Worm (Caenorhabditis elegans) whole organism, dauer: ENCODE measurements around the gene R102.3.

ENCODE experiments used
- unc-62 ChIP-seq: sonication (generic microtip); optimal IDR thresholded peaks from 2 replicates; lab custom pipeline; 2017; ENCODE audit warnings: missing biosample characterization, missing genetic modification reagents, missing genetic modification characterization

R102.3 gene

DNA sequence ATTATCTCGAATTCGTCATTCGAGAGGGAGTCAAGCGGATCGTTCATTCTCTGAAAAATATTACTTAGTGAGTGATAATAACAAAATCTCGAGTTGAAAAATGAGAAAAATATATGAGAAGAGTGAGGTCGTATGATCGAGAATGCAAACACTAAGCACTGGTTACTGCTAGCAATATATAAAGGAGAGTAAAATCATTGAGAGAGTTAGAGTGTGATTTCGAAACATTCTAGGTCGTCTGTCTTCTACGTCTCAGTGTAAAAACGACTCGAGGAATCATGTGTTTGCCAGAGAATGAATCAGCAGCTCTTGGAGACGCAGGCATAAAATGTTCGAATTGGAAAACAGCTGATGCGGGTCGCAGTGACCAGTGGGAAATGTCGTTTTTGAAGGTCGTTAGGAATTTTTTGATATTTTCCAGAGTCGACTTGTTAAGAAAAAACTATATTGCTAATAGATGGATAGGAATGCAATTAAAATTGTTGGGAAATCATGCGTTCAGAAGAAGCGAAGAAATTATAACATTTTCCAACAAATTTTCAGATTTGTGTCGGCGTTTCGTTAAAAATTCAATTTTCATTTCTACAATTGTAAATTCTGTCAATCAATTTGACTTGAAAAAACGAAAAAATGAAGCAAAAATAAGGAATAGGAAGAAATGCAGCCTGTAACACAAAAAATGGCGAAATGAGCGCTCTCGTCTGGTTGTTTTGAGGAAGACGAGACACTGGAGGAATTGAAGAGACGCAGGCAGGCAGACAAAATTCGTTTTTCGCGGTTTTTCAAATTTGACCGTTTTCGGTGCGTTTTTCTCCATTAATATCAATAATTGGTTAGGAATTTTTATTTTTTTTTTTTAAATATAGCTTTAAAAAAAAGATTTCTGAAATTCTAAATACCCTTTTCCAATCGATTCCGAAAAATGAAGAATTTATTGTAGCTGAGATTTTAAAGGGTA lies 8.0 kb downstream of the R102.3 start, which contains the start of gene allo-1:
allo-1 (minus strand) TSS at position 51 of the 958 bp plus-strand sequence.
- no peak for TF ChIP-seq unc-62

DNA sequence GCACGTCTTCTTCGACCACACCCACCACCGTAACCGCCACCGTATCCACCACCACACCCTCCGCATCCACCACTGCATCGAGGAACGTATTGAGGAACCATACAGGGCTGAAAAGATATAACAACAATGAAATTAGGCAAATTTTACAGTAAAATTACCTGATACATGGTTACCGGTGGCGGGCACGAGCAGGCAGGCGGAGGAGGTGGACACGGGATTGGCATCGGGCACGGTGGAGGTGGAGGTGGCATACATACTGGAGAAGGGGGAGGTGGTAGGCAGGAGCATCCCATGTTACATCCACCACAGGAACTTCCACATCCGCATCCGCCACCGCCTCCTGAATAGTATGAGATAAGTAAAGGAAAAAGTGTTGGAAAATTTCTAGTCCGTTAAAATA lies 9.2 kb downstream of the R102.3 start:
- TF ChIP-seq unc-62: no peak

DNA sequence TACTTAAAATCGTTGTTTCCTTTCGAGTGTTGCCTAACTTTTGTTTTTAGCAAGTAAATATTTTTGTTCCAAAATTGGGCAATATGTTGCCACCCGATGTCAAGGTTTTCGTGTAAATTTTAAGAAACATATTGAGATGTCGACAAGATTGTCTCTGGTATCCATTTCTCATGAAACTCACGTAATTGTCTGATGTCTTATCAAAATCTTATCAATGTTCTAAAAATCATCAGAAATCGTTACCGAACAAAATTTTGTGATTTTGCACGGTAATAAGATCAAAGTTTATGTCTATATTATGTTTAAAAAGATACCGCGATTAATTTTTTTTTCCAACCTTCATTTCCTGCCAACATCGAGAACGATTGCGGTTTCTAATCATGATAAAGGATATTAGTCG lies 9.7 kb downstream of the R102.3 start:
- TF ChIP-seq unc-62: no peak

DNA sequence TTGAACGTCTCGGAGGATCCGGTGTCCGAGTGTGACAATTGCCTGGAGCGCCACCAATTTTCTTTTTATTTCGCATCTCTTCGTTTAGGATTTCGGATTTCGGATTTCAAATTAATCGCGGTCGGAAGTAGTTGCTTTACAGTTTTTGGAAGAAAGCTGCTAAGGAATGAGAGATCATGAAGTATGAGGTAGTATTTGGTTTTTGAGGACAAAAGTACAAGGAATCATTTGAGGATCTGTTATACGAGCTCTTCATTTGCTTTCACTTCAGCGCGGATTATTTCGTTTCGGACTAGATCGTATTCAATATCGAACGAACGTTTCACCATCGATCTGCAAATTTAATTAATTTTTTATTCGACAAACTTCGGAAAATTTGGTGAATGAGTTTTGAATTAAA lies 10.3 kb downstream of the R102.3 start, which contains the start of gene R102.11:
R102.11 (minus strand) TSS at position 101 of the 400 bp plus-strand sequence.
- no peak for TF ChIP-seq unc-62

DNA sequence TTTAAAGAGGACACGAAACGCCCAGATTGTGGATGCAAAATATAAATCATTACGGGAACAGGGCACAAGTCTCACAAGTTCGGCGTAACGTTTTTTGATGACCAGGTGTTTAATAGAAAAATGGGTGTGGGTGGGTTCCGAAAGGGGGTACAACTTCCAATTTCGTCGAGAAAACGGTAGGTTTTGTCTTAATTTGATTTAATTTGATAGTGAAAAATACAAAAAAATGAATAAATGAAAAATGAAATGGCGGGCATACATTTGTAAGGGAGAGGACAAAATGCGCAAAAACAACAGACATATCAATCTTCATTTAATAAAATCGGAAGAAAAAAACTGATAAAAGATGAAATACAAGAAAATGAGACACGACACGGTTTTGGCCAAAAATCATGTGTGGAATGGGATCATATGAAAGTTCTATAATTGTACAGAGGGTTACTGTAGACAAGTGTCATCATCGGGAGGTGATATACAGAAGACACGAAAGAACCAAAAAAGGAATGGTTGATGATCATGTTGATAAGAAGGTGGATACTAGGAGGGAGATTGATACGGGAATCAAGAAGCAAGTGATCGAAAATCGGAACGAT lies 12.6 kb downstream of the R102.3 start:
- no peak for TF ChIP-seq unc-62

DNA sequence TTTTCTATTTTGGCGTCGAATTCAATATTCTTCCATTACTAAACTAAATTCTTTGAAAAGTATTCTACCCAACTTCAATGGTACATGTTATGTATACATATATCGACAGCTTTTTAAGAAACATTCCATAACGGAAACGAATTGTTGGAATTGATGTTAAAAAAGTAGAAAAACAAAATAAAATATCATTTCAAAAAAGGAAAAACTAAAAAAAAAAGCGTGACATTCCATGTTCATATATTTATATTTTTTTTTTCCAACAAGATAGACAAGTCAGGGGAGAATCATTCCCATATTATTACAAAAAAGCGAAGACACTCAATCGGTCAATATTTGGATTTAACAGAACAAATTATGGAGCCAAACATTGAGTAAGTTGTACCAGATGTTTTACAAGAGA lies 15.9 kb downstream of the R102.3 start, which contains the start of gene R102.10:
R102.10 (plus strand) TSS at position 301 of the 400 bp plus-strand sequence.
- no peak for TF ChIP-seq unc-62

DNA sequence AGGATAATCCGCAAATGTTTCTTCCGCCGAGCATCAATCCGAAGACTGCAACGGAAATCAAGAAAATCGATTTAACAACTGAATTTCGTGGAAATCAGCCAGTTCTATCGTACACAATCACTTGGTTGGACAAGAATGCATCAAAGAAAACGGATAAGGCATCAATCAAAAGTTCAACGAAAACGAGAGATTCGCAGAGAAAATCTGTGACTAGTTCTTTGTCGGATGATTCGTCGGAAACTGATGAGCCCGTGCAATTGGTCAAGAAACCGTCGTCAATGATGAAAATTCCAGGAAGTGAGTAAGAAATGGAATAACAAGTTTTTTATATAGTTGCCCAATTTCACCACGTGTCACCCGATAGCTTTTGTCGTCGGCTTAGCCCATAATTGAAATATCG lies 16.8 kb downstream of the R102.3 start, which contains the start of gene R102.6:
R102.6 (minus strand) TSS at position 101 of the 400 bp plus-strand sequence.
- TF ChIP-seq unc-62: no peak

DNA sequence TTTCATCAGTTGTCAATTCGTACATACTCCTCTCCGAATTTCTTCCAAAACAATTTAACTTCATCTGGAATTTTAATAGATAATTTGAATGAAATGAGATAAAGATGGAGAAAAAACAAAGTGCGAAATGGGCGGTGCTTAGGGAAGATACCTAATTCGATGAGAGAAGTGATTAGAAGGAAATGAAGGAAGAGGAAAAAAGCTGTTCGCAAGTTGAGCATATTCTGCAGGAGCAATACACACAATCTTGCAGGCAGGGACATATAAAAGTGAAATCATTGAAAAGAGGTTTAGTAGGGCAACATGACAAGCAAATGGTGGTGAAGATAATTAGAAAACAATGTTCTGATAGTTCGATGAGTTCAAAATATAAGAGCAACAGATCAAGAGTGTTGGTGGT lies 22.4 kb downstream of the R102.3 start, which contains the start of gene glb-21:
glb-21 (minus strand) TSS at position 66 of the 400 bp plus-strand sequence.
- TF ChIP-seq unc-62: no peak

DNA sequence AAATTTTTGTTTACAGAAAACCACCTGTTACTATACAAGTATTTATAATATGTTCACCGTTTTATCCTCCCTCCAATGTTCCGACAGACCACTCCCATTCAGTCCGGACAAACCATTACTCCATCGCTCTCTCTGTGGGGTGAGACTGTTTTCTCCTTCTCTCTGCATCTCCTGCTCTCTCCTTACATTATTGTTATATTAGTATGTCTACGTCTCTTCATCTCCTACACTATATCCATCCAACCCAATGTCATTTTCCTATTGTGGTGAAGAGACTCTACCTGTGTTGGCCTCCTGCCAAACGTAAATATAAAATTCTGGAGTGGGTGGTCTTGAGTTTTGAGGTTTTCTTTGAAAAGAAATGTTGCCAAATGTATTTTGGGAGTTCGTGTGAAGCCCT lies 25.3 kb downstream of the R102.3 start:
- TF ChIP-seq unc-62: no peak

DNA sequence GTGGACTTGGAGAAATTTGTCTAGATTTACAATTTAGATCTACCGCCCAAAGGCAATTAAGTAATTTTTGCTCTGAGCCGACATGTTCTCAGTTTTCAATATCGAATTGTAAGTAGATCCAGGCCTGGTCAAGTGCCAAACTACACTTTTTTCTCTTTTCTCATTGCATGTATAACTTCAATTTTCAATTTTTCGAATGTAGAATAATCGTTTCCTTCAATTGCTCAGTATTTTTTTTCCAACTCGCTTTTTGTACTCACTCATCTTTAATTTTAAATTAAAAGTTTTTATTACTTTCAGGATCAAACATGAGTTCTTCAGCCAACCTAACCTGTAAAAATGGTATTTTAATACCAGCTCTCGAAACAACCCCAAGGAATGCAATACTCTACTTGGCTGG lies 27.0 kb downstream of the R102.3 start, which contains the start of gene ncx-3:
ncx-3 (plus strand) TSS at position 301 of the 400 bp plus-strand sequence.
- no peak for TF ChIP-seq unc-62

DNA sequence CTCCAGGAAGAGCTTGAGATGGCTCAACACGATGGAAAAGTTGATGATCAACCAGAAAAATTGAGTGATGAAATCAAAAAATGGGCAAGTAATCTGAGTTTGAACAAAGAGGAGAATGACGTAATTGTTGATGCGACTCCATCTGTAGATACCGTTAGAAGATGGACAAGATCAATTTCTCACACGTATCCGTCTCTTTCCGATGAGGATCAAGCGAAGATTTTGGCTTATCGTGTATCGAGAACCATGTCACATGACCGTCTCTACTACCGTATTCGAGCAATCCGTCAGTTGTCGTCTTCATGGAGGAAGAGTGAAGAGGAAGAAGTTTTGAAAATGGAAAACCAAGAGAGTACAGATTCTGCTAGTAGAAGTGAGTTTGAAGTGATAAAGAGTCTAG lies 28.8 kb downstream of the R102.3 start:
- TF ChIP-seq unc-62: no peak

DNA sequence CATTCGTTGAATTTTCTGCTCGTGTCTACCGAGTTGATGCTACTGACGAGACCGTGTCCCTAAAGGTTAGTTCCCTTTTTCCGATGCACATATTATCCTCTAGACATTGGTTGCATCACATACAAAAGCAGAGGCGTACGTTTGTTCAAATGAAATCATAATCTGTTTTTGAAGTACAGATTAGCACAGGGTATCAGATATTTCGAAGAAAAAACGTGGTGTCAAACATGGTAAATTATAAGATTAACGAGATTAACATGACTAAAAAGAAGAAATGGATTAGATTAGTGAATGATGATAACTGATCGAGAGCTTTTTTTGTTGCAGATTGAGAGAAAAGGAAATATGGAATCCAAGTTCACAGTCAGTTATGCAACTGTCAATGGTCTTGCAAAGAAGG lies 29.5 kb downstream of the R102.3 start:
- TF ChIP-seq unc-62: no peak

DNA sequence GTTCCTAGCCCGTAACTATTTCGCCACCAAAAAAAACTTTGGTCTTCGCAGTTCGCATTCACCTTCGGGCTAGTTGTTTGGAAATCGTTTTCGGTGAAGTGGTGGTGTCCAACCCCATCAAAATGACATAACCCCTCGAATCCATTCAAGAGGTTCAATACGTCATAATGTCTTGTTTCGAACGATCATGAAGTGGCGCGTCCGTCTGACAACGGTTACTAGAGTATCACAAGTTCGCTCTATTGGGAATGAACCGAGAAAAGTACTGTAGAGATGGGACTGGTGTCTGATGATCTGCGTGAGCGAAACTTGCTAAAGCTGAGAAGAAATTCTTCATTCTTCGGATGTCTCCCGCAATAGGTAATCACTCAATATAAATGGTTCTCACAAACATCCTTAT lies 38.4 kb downstream of the R102.3 start, which contains the start of gene ZC168.2:
ZC168.2 (plus strand) TSS at position 301 of the 400 bp plus-strand sequence.
- no peak for TF ChIP-seq unc-62

DNA sequence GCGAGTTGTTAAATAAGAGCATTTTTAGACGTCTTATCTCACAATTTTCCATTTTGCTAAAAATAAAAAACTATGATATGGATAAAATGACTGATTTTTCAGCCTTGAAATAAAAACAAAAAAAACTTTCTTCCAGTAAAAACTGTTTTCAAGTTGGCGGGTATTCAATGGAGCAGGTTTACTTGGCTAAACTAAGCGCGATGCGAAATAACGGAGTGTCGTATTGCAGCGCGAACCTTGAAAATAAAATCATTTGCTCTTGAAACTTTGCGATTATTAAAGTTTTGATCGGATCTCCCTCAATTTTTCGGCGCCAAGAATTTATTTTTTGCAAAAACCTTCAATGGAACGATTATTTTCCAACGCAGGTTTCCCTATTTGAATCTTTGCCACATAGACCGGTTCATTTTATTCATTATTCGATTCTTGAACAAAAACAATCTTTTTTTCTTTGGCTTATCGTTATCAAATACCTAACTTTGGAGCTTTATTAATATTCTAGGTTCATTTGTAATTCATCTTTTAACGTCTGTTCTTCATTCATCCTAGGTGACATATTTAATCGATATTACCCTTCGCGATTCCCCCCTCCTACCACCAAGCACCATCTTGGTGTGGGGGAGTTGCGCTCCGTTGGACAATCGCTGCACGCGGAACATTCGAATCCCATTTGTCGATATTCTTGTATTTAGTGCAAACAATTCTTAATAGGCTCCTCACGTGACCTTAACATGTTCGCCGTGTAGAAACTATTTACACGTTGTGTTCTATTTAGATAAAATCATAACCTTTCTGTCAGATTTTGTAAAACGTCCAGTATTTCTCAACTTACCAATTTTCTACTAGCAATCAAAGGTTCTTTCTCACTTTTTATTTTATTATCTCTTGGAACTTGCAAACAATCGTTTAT lies 45.5 kb downstream of the R102.3 start, which contains the start of the genes orc-5 and cyb-1:
orc-5 (minus strand) TSS at position 62 of the 910 bp plus-strand sequence.
cyb-1 (plus strand) TSS at position 690 of the 910 bp plus-strand sequence.
- TF ChIP-seq unc-62: no peak

DNA sequence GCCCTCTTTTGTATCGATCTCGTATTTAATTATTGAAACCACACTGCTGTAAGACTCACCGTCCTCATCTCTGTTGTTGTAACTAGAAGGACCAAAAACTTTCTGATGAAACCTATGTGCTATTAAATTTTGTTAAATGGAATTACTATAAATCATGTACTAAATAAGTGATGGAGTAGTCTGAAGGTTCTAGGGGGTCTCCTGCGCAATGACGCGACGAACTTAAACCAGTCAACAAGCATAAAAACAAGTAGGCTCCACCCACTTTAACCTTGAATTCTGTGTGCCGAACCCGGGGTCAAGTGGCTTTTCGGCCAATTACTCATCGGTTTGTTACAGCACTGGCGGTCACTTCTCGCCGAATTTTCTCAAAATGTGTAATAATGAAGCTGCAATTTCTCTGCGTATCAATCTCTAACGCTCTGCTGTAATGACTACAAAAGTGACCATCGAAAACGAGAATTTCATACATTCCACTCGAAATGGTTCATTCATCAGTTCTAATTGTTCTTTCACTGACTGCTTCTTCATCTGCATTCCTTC lies 47.8 kb downstream of the R102.3 start, which contains the start of gene grl-21:
grl-21 (plus strand) TSS at position 464 of the 543 bp plus-strand sequence.
- no peak for TF ChIP-seq unc-62

DNA sequence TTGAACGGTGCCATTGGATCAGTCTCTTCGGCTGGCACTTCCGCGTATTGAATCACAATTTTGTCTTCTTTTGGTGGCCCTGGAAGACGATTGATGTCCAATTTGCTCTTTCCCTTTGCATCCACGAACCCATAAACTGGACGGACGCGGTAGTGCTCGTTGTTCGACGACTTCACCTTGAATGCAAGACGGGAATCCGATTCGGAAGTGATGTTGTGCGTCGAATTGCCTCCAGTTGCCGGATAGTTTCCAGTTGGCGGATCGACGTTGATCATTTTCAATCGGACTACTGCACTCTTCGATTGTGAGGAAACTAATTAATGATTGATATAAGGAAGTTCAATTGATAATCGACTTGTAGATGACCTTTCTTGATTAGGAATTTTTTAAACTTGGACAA lies 49.0 kb downstream of the R102.3 start, which contains the start of gene ssp-34:
ssp-34 (minus strand) TSS at position 275 of the 400 bp plus-strand sequence.
- TF ChIP-seq unc-62: no peak
